Worm (Caenorhabditis elegans) whole organism, L4/young adult: ENCODE results near the gene tpk-1.

Source experiments
- W03F9.2 ChIP-seq: fragments of 150-350 bp; optimal IDR thresholded peaks from 2 replicates; lab custom pipeline; 2014; ENCODE audit warnings: missing biosample characterization, missing genetic modification characterization
- dao-5 ChIP-seq: sonication (generic microtip); optimal IDR thresholded peaks from 2 replicates; lab custom pipeline; 2016; ENCODE audit warnings: missing genotype, missing genetic modification characterization, moderate library complexity, missing compliant biosample characterization
- him-1 ChIP-seq: sonication (generic microtip); optimal IDR thresholded peaks from 2 replicates; lab custom pipeline; 2016; ENCODE audit warnings: missing genotype, missing genetic modification reagents, missing genetic modification characterization, missing compliant biosample characterization

DNA sequence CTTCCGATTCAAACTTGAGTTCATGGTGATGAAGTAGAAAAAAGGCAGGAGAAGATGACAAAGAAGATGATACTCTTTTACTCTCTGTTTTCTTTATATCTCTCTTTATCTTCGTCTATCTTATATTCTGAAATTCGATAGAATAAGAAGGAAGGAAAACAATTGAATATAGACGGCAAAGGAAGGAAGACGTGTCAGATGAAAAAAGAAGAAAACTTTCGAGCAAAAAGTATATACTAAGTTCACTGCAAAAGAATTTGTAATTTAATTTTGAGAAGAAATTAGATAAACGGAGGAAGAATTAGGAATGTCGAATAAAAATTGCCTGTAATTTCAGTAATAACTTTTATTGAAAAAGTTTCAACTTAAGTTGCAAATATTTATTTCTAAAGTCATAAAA, 34.9 kb upstream of the tpk-1 start, which contains the start of gene K01F9.2:
- TF ChIP-seq him-1 (tag; lab: Kevin White, UChicago) = no peak
- no peak for TF ChIP-seq W03F9.2 (tag; lab: Kevin White, UChicago)
- no peak for TF ChIP-seq dao-5 (tag; lab: Kevin White, UChicago)
